Fruit fly (Drosophila melanogaster): ENCODE measurements around the gene CG11983.

CG11983 gene

DNA sequence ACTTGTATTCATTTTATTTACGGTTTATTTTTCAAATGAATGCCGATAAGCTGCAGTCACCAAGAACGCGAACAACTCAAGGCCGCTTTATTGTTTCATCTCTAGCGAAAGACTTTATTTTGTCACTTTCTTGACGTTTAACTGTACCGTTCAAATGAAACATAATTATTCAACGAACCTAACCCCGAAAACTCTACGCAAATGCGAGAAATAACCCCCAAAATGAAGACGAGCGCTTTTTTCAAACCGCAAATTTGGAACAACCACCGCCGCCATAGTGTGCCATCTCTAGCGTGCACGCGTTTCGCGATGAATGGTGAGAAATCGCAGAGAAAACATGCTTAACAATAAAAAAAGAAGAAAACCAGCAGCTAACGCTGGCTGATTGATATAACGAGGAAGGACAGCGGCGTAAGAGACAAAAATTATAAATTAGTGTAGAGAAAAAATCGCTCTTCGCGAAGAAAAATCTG is 23.5 kb upstream of the CG11983 start, which contains the start of gene CG11970 (continued):
- TF ChIP-seq CG4730 (GFP tag; IDR thresholded peaks at IDR 0.05) (no peak), gcm2 (GFP tag; optimal IDR thresholded peaks at IDR 0.05) (no peak), Oaz (GFP tag; IDR thresholded peaks at IDR 0.05) (no peak), mam (GFP tag; optimal IDR thresholded peaks at IDR 0.05) (peak; percentile 49), CG9215 (GFP tag; IDR thresholded peaks at IDR 0.05) (peak; percentile 61), Sry-δ (GFP tag; optimal IDR thresholded peaks at IDR 0.05) (peak; percentile 92), ranshi (GFP tag; IDR thresholded peaks at IDR 0.05) (no peak), row (GFP tag; IDR thresholded peaks at IDR 0.05) (peak; percentile 76), bab2 (GFP tag; optimal IDR thresholded peaks at IDR 0.05) (peak; percentile 33), CG4328 (GFP tag; optimal IDR thresholded peaks at IDR 0.05) (peak; percentile 21)

- TF ChIP-seq Lim3 (GFP tag; IDR thresholded peaks at IDR 0.05) (no peak), Xrp1 (GFP tag; IDR thresholded peaks at IDR 0.05) (peak; percentile 70; the same call in 1 of the 2 replicates), phol (tag; optimal IDR thresholded peaks at IDR 0.05) (peak; percentile 83), maf-S (GFP tag; optimal IDR thresholded peaks at IDR 0.05) (peak; percentile 85), slp2 (GFP tag; optimal IDR thresholded peaks at IDR 0.05) (peak; percentile 78), CG2889 (GFP tag; IDR thresholded peaks at IDR 0.05) (0 out of 3 replicates have a peak, but pooled peaks have one; percentile 37), pzg (GFP tag; optimal IDR thresholded peaks at IDR 0.05) (peak; percentile 78), sna (GFP tag; IDR thresholded peaks at IDR 0.05; ENCODE audit: partially characterized antibody) (peak; percentile 60), Dll (GFP tag; IDR thresholded peaks at IDR 0.05; ENCODE audit: partially characterized antibody) (peak; percentile 82), Nf-YB (GFP tag; optimal IDR thresholded peaks at IDR 0.05) (peak; percentile 21), Mrtf (GFP tag; IDR thresholded peaks at IDR 0.05) (0 out of 3 replicates have a peak, but pooled peaks have one; percentile 6), Dek (tag; optimal IDR thresholded peaks at IDR 0.05) (peak; percentile 57), Sry-β (GFP tag; optimal IDR thresholded peaks at IDR 0.05) (peak; percentile 98), tna (GFP tag; IDR thresholded peaks at IDR 0.05; ENCODE audit: partially characterized antibody) (no peak), Dad (GFP tag; optimal IDR thresholded peaks at IDR 0.05) (peak; percentile 70), Trl (optimal IDR thresholded peaks at IDR 0.05) (no peak), Trl (GFP tag; optimal IDR thresholded peaks at IDR 0.05) (peak; percentile 92), croc (GFP tag; conservative IDR thresholded peaks at IDR 0.05) (peak; percentile 52; the same call in 2 of the 3 replicates), ac (GFP tag; optimal IDR thresholded peaks at IDR 0.05) (no peak), CG11504 (tag; optimal IDR thresholded peaks at IDR 0.05) (no peak), D19A (tag; optimal IDR thresholded peaks at IDR 0.05) (no peak), vnd (GFP tag; IDR thresholded peaks at IDR 0.05; ENCODE audit: partially characterized antibody) (peak; percentile 68), CG15514 (GFP tag; optimal IDR thresholded peaks at IDR 0.05) (peak; percentile 77), CG1602 (GFP tag; optimal IDR thresholded peaks at IDR 0.05) (peak; percentile 73), ab (GFP tag; optimal IDR thresholded peaks at IDR 0.05) (no peak), CG2875 (GFP tag; optimal IDR thresholded peaks at IDR 0.05) (no peak), CG12942 (GFP tag; optimal IDR thresholded peaks at IDR 0.05) (peak; percentile 87), pum (GFP tag; optimal IDR thresholded peaks at IDR 0.05) (peak; percentile 81), CG7786 (GFP tag; optimal IDR thresholded peaks at IDR 0.05) (peak; percentile 90), danr (GFP tag; IDR thresholded peaks at IDR 0.05) (no peak; the same call in 1 of the 2 replicates), CG11085 (GFP tag; IDR thresholded peaks at IDR 0.05) (peak; percentile 47; the same call in 1 of the 2 replicates), sd (tag; optimal IDR thresholded peaks at IDR 0.05) (no peak), CG34224 (GFP tag; IDR thresholded peaks at IDR 0.05; ENCODE audit: partially characterized antibody) (peak; percentile 61; the same call in 2 of the 3 replicates), CG30020 (tag; optimal IDR thresholded peaks at IDR 0.05) (peak; percentile 63), CG4820 (GFP tag; optimal IDR thresholded peaks at IDR 0.05) (peak; percentile 70), HmgZ (tag; optimal IDR thresholded peaks at IDR 0.05) (peak; percentile 86), hkb (optimal IDR thresholded peaks at IDR 0.05) (peak; percentile 77), hkb (GFP tag; IDR thresholded peaks at IDR 0.05) (no peak), CG14860 (GFP tag; IDR thresholded peaks at IDR 0.05; ENCODE audit: partially characterized antibody) (peak; percentile 43; the same call in 1 of the 3 replicates)
Measured at dm6 chr3R:8992928-8993579, 15.1 kb upstream of the CG11983 start, which contains the start of gene CG11975. Gene CG11975, plus strand, starts transcription at chr3R:8993253.

All from whole organism, embryonic.